Worm (Caenorhabditis elegans): ENCODE measurements around the gene ZK1067.3.

Gene ZK1067.3

DNA sequence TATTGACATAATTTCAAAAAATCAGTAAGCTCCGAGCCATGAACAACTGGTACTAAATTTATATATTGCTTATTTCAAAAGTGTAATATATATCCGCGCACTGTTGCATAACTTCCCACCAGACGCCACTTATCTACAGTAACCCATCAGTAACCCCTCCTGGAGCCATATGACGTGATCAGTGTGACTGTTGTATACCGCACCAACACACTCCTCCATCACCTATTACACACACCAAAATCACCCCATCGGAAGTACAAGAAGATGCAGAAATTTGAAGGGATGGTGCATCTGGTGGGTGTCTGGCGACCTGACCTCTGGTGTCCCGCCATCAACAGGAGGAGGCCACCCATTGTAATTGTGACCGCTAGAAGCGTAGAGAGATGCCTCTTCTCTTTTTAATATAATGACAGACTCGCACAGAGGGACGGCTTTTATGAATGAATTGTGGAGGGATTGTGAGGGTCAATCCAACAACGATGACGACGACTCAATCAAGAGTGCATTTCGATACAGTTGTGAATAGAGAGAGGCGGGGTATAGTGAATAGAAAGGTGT, 39.9 kb downstream of the ZK1067.3 start (continued):
- TF ChIP-seq sptf-1 (tag; optimal IDR thresholded peaks at IDR 0.05) (peak; percentile 24), nhr-76 (tag; optimal IDR thresholded peaks at IDR 0.05) (no peak), lsy-2 (tag; optimal IDR thresholded peaks at IDR 0.05) (no peak), bed-3 (GFP tag; optimal IDR thresholded peaks at IDR 0.05) (no peak)

DNA sequence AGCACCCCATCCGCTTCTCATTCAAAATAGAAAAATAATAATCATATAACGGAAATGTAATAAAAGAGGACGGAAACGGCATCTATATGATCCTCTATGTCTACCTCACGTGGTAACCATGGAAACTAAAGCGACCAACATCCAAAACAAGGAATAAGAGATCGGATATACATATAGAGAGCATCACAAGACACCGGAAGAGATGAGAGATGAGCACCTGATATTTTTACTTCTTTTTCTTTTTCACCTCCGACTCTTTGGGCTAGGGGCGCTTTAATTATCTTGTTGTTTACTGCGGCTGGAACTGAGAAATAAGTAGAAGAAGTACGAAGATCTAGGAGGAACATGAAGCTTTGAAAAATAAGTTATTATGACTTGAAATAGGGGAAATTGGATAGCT, 40.7 kb downstream of the ZK1067.3 start:
- TF ChIP-seq ces-1 (GFP tag; optimal IDR thresholded peaks at IDR 0.05): peak; percentile 6
- peak; percentile 24 for TF ChIP-seq unc-120 (tag; optimal IDR thresholded peaks at IDR 0.05; ENCODE audit: poor library complexity, severe bottlenecking)
- TF ChIP-seq elt-3 (tag; optimal IDR thresholded peaks at IDR 0.05): no peak
- no peak for TF ChIP-seq M03D4.4 (tag; optimal IDR thresholded peaks at IDR 0.05)

DNA sequence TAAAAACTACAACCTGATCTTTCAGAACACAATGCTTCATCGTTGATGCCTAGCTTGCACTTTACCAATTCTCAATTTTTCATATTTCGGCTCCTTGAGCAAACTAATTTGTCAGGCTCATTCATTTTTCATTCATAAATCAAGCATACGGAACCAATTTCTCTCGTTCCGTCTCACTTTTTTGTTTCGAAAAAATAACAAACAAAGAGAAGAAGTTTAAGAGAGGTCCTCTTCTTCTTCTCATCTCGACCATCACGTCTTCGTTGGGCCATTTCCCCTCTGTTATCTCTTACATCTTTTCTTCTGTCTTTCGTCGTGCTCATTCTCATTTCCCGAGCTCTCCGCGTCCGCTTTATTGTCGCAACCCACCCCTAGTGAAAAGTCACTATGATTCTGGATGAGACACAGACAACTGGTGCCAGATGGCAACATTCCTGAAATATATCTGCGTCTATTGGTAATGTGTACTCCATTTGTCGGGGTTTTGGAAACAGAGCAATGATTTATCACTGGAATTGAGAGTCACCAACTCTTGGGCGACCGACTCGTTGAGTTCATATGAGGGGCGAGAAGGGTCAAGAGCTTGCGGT, 41.7 kb downstream of the ZK1067.3 start:
- TF ChIP-seq ces-1 (GFP tag; optimal IDR thresholded peaks at IDR 0.05): peak; percentile 16
- TF ChIP-seq hlh-1 (tag; optimal IDR thresholded peaks at IDR 0.05): peak; percentile 79
- TF ChIP-seq unc-62 (GFP tag; optimal IDR thresholded peaks at IDR 0.05): peak; percentile 86
- TF ChIP-seq mab-5 (tag; optimal IDR thresholded peaks at IDR 0.05): peak; percentile 90
- peak; percentile 66 for TF ChIP-seq unc-120 (tag; optimal IDR thresholded peaks at IDR 0.05; ENCODE audit: poor library complexity, severe bottlenecking)
- peak; percentile 70 for TF ChIP-seq lin-32 (GFP tag; optimal IDR thresholded peaks at IDR 0.05)
- TF ChIP-seq pha-4 (tag; optimal IDR thresholded peaks at IDR 0.05): no peak
- TF ChIP-seq nhr-237 (tag; optimal IDR thresholded peaks at IDR 0.05): no peak
- no peak for TF ChIP-seq sptf-1 (tag; optimal IDR thresholded peaks at IDR 0.05)
- peak; percentile 39 for TF ChIP-seq cnd-1 (tag; optimal IDR thresholded peaks at IDR 0.05)
- no peak for TF ChIP-seq drap-1 (GFP tag; optimal IDR thresholded peaks at IDR 0.05)

DNA sequence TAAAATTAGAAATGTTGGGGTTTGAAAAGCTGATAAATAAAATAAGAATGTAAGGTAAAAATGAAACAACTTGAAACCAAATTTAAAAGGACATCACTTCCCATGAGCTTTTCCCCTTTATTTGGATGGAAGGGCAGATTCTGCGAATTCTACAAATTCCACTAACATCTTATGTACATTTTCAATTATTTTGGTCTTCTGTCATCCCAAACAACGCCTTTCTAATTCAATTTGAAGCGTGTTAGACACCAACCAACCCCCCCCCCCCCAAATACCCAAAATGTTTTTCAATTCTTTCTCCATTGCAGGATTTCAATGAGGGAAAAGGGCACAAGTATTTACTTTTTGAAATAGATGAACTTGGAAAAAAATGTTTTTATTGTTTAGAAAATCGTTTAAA, 42.6 kb downstream of the ZK1067.3 start:
- no peak for TF ChIP-seq unc-62 (GFP tag; optimal IDR thresholded peaks at IDR 0.05)
- no peak for TF ChIP-seq M03D4.4 (tag; optimal IDR thresholded peaks at IDR 0.05)
- no peak for TF ChIP-seq mep-1 (tag; optimal IDR thresholded peaks at IDR 0.05)
- peak; percentile 81 for TF ChIP-seq ces-1 (GFP tag; optimal IDR thresholded peaks at IDR 0.05)
- no peak for TF ChIP-seq mls-2 (tag; optimal IDR thresholded peaks at IDR 0.05)

DNA sequence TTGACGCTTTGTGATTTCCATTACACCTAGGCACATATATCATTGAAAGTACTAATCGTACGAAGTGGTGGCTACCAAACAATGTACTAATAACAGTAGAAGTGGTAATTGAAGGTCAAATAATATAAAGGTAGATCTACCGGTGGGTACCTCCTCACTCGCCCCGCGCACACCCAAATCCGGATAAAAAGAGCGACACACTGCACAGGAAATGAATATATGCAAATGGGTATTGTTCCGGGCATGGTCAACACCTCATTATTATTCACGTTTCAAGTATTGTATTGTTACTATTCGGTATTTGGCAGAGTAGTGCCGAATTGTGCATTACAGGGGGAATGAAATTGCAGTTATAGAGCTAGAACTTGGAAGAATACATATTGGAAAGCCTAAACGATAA, 43.2 kb downstream of the ZK1067.3 start:
- TF ChIP-seq M03D4.4 (tag; optimal IDR thresholded peaks at IDR 0.05) (no peak), lsy-2 (tag; optimal IDR thresholded peaks at IDR 0.05) (no peak), flh-1 (GFP tag; optimal IDR thresholded peaks at IDR 0.05) (no peak), cnd-1 (tag; optimal IDR thresholded peaks at IDR 0.05) (no peak), hlh-1 (tag; optimal IDR thresholded peaks at IDR 0.05) (no peak), mep-1 (tag; optimal IDR thresholded peaks at IDR 0.05) (no peak), mls-2 (tag; optimal IDR thresholded peaks at IDR 0.05) (peak; percentile 23), nhr-237 (tag; optimal IDR thresholded peaks at IDR 0.05) (no peak), bed-3 (GFP tag; optimal IDR thresholded peaks at IDR 0.05) (no peak), ceh-39 (tag; optimal IDR thresholded peaks at IDR 0.05) (no peak), ham-2 (GFP tag; optimal IDR thresholded peaks at IDR 0.05) (peak; percentile 56), unc-62 (GFP tag; optimal IDR thresholded peaks at IDR 0.05) (no peak), nhr-76 (tag; optimal IDR thresholded peaks at IDR 0.05) (no peak), nhr-2 (tag; optimal IDR thresholded peaks at IDR 0.05) (peak; percentile 33), nhr-12 (tag; optimal IDR thresholded peaks at IDR 0.05) (no peak), drap-1 (GFP tag; optimal IDR thresholded peaks at IDR 0.05) (no peak), ces-1 (GFP tag; optimal IDR thresholded peaks at IDR 0.05) (no peak)

DNA sequence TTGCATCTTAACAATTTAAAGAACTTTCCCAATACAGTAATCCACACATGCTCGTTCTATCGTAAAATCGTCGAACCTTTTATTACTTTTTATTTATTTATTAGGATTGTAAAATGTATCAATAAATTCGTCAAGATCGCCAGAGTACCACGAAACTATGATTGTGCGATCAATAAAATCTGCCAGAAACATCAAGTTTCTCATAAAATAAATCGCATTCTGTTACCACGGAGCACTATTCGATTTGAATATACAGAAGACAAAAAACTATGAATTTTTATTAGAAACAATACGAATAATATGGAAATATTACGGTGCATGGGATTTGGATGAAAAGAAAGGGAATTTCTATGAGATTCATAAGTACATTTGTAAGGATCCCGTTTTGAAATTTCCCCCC, 43.7 kb downstream of the ZK1067.3 start, which contains the start of gene C01G6.2:
Gene C01G6.2, plus strand, starts transcription at position 301 of the 400 bp plus-strand sequence.
- no peak for TF ChIP-seq lsy-2 (tag; optimal IDR thresholded peaks at IDR 0.05)
- TF ChIP-seq ceh-83 (GFP tag; optimal IDR thresholded peaks at IDR 0.05): no peak
- TF ChIP-seq pha-4 (tag; optimal IDR thresholded peaks at IDR 0.05): no peak
- no peak for TF ChIP-seq mep-1 (tag; optimal IDR thresholded peaks at IDR 0.05)
- no peak for TF ChIP-seq bed-3 (GFP tag; optimal IDR thresholded peaks at IDR 0.05)
- TF ChIP-seq ceh-39 (tag; optimal IDR thresholded peaks at IDR 0.05): no peak
- TF ChIP-seq ztf-11 (tag; optimal IDR thresholded peaks at IDR 0.05): no peak
- TF ChIP-seq nhr-237 (tag; optimal IDR thresholded peaks at IDR 0.05): no peak

DNA sequence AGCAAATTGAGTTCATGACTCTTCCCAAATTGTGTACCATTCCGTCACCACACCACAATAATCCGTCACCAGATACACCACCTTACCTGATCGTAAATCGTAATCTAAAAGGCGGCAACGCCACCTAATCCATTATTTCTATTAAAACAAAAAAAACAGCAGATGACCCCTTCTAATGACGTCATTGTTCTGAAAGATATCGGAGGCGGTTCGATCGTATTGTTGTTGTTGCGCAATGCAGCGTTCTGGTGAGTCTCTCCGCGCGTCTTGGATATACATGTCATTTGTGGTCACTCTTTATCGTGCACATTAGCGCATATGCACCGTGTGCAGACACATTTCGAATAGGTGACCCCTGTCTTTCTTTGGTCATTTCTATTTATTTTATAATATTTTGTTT, 45.9 kb downstream of the ZK1067.3 start:
- TF ChIP-seq nhr-76 (tag; optimal IDR thresholded peaks at IDR 0.05) (no peak), nhr-2 (tag; optimal IDR thresholded peaks at IDR 0.05) (peak; percentile 95), mab-5 (tag; optimal IDR thresholded peaks at IDR 0.05) (no peak), blmp-1 (tag; optimal IDR thresholded peaks at IDR 0.05) (no peak), pha-4 (tag; optimal IDR thresholded peaks at IDR 0.05) (no peak), ceh-43 (GFP tag; optimal IDR thresholded peaks at IDR 0.05) (no peak), bed-3 (GFP tag; optimal IDR thresholded peaks at IDR 0.05) (no peak), drap-1 (GFP tag; optimal IDR thresholded peaks at IDR 0.05) (no peak), mep-1 (tag; optimal IDR thresholded peaks at IDR 0.05) (peak; percentile 7), unc-62 (GFP tag; optimal IDR thresholded peaks at IDR 0.05) (peak; percentile 18), elt-1 (tag; optimal IDR thresholded peaks at IDR 0.05; ENCODE audit: borderline replicate concordance, insufficient read depth) (peak; percentile 10), ceh-39 (tag; optimal IDR thresholded peaks at IDR 0.05) (peak; percentile 84), lin-32 (GFP tag; optimal IDR thresholded peaks at IDR 0.05) (no peak), sptf-1 (tag; optimal IDR thresholded peaks at IDR 0.05) (no peak), sem-2 (GFP tag; optimal IDR thresholded peaks at IDR 0.05) (no peak), flh-1 (GFP tag; optimal IDR thresholded peaks at IDR 0.05) (no peak), elt-3 (tag; optimal IDR thresholded peaks at IDR 0.05) (no peak), M03D4.4 (tag; optimal IDR thresholded peaks at IDR 0.05) (no peak), tbx-8 (GFP tag; optimal IDR thresholded peaks at IDR 0.05) (no peak), cnd-1 (tag; optimal IDR thresholded peaks at IDR 0.05) (peak; percentile 50), nhr-12 (tag; optimal IDR thresholded peaks at IDR 0.05) (no peak), nhr-237 (tag; optimal IDR thresholded peaks at IDR 0.05) (no peak), nhr-28 (tag; optimal IDR thresholded peaks at IDR 0.05) (no peak), ham-2 (GFP tag; optimal IDR thresholded peaks at IDR 0.05) (no peak)
